Worm (Caenorhabditis elegans) whole organism, young adult: Measurements from ENCODE around the gene tsp-4.

Source experiments
- B0019.2 ChIP-seq: fragments of 200-800 bp; sonication (Bioruptor generic); conservative IDR thresholded peaks from 2 replicates; pipeline ENCODE4 v1.3.6; 2022; ENCODE audit warnings: missing genetic modification reagents, missing genetic modification characterization, missing compliant biosample characterization
- B0336.3 ChIP-seq: fragments of 200-800 bp; sonication (Bioruptor generic); IDR thresholded peaks from 2 replicates; pipeline ENCODE4 v1.3.6; 2022; ENCODE audit warnings: missing genetic modification characterization, missing compliant biosample characterization
- C17E4.6 ChIP-seq: fragments of 200-800 bp; sonication (Bioruptor generic); IDR thresholded peaks from 2 replicates; pipeline ENCODE4 v1.3.6; 2022; ENCODE audit warnings: missing genetic modification reagents, missing genetic modification characterization, missing compliant biosample characterization
- D2030.7 ChIP-seq: fragments of 200-800 bp; sonication (Bioruptor generic); IDR thresholded peaks from 2 replicates; pipeline ENCODE4 v1.3.6; 2022; ENCODE audit warnings: missing genetic modification reagents, missing genetic modification characterization, missing compliant biosample characterization
- F10E7.11 ChIP-seq: sonication (generic microtip); optimal IDR thresholded peaks from 2 replicates; lab custom pipeline; 2017; ENCODE audit warnings: mild to moderate bottlenecking, missing genetic modification characterization, moderate library complexity, missing compliant biosample characterization
- F23B12.7 ChIP-seq: sonication (generic microtip); optimal IDR thresholded peaks from 2 replicates; lab custom pipeline; 2017; ENCODE audit warnings: missing genetic modification characterization, mild to moderate bottlenecking, missing compliant biosample characterization, antibody characterized with exemption, moderate library complexity; ENCODE audit not compliant: insufficient read depth
- F33H1.4 ChIP-seq: fragments of 200-800 bp; sonication (Bioruptor generic); IDR thresholded peaks from 2 replicates; pipeline ENCODE4 v1.3.6; 2022; ENCODE audit warnings: missing genetic modification reagents, missing genetic modification characterization, missing compliant biosample characterization
- F57A8.1 ChIP-seq: fragments of 200-800 bp; sonication (Bioruptor generic); optimal IDR thresholded peaks from 2 replicates; lab custom pipeline; 2018; ENCODE audit warnings: mild to moderate bottlenecking, missing genetic modification characterization, moderate library complexity, missing compliant biosample characterization
- F57C9.4 ChIP-seq: sonication (generic microtip); optimal IDR thresholded peaks from 2 replicates; lab custom pipeline; 2017; ENCODE audit warnings: mild to moderate bottlenecking, missing genetic modification characterization, missing compliant biosample characterization
- K11D2.4 ChIP-seq: fragments of 200-800 bp; sonication (Bioruptor generic); IDR thresholded peaks from 2 replicates; pipeline ENCODE4 v1.3.6; 2022; ENCODE audit warnings: missing genetic modification reagents, missing genetic modification characterization, missing compliant biosample characterization
- K12H6.12 ChIP-seq: fragments of 200-800 bp; sonication (Bioruptor generic); optimal IDR thresholded peaks from 2 replicates; lab custom pipeline; 2018; ENCODE audit warnings: mild to moderate bottlenecking, missing genetic modification characterization, missing compliant biosample characterization
- atf-7 ChIP-seq: sonication (generic microtip); optimal IDR thresholded peaks from 2 replicates; lab custom pipeline; 2017; ENCODE audit warnings: mild to moderate bottlenecking, missing genetic modification characterization, missing compliant biosample characterization
- ceh-27 ChIP-seq: fragments of 200-800 bp; sonication (Bioruptor generic); optimal IDR thresholded peaks from 2 replicates; lab custom pipeline; 2018; ENCODE audit warnings: mild to moderate bottlenecking, missing genetic modification characterization, moderate library complexity, missing compliant biosample characterization
- ceh-58 ChIP-seq: fragments of 200-800 bp; sonication (Bioruptor generic); IDR thresholded peaks from 2 replicates; pipeline ENCODE4 v1.3.6; 2022; ENCODE audit warnings: missing genetic modification characterization, missing compliant biosample characterization
- ceh-79 ChIP-seq: sonication (generic microtip); optimal IDR thresholded peaks from 2 replicates; lab custom pipeline; 2017; ENCODE audit warnings: mild to moderate bottlenecking, missing genetic modification characterization, missing compliant biosample characterization
- die-1 ChIP-seq: sonication (generic microtip); optimal IDR thresholded peaks from 2 replicates; lab custom pipeline; 2016; ENCODE audit warnings: missing genotype, mild to moderate bottlenecking, missing genetic modification characterization, missing compliant biosample characterization
- dpff-1 ChIP-seq: sonication (generic microtip); optimal IDR thresholded peaks from 2 replicates; lab custom pipeline; 2017; ENCODE audit warnings: mild to moderate bottlenecking, missing genetic modification characterization, missing compliant biosample characterization
- dpl-1 ChIP-seq: fragments of 150-350 bp; optimal IDR thresholded peaks from 2 replicates; lab custom pipeline; 2014; ENCODE audit warnings: missing biosample characterization, missing genetic modification reagents, missing genetic modification characterization
- egl-44 ChIP-seq: fragments of 200-800 bp; sonication (Bioruptor generic); IDR thresholded peaks from 2 replicates; pipeline ENCODE4 v1.3.6; 2022; ENCODE audit warnings: missing genetic modification reagents, missing genetic modification characterization, missing compliant biosample characterization
- ets-4 ChIP-seq: fragments of 200-800 bp; sonication (Bioruptor generic); optimal IDR thresholded peaks from 2 replicates; lab custom pipeline; 2018; ENCODE audit warnings: mild to moderate bottlenecking, missing genetic modification characterization, missing compliant biosample characterization
- hlh-12 ChIP-seq: sonication (generic microtip); optimal IDR thresholded peaks from 2 replicates; lab custom pipeline; 2016; ENCODE audit warnings: missing genetic modification characterization, missing compliant biosample characterization
- hmg-1.2 ChIP-seq: fragments of 200-800 bp; sonication (Bioruptor generic); IDR thresholded peaks from 2 replicates; pipeline ENCODE4 v1.3.6; 2022; ENCODE audit warnings: missing genetic modification reagents, missing genetic modification characterization, missing compliant biosample characterization
- hsf-1 ChIP-seq: fragments of 200-800 bp; sonication (Bioruptor generic); IDR thresholded peaks from 2 replicates; pipeline ENCODE4 v1.3.6; 2022; ENCODE audit warnings: missing genetic modification reagents, missing genetic modification characterization, missing compliant biosample characterization
- let-607 ChIP-seq, 2 experiments: fragments of 200-800 bp in 1 of 2; sonication (Bioruptor generic) in 1 of 2; sonication (generic microtip) in 1 of 2; optimal IDR thresholded peaks; 2 replicates each; lab custom pipeline; 2016 to 2018; ENCODE audit warnings: mild to moderate bottlenecking in 2 of 2, missing compliant biosample characterization in 2 of 2, missing genetic modification characterization in 2 of 2, moderate library complexity in 2 of 2, missing genotype in 1 of 2
- lin-40 ChIP-seq: sonication (generic microtip); optimal IDR thresholded peaks from 2 replicates; lab custom pipeline; 2016; ENCODE audit warnings: missing genetic modification characterization, mild to moderate bottlenecking, missing compliant biosample characterization, missing genotype, missing genetic modification reagents
- lsl-1 ChIP-seq: fragments of 200-800 bp; sonication (Bioruptor generic); optimal IDR thresholded peaks from 2 replicates; lab custom pipeline; 2018; ENCODE audit warnings: mild to moderate bottlenecking, missing genetic modification characterization, moderate library complexity, missing compliant biosample characterization
- lsy-27 ChIP-seq: sonication (generic microtip); optimal IDR thresholded peaks from 2 replicates; lab custom pipeline; 2017; ENCODE audit warnings: missing genetic modification characterization, mild to moderate bottlenecking, missing compliant biosample characterization, antibody characterized with exemption, missing genotype, borderline replicate concordance; ENCODE audit not compliant: insufficient read depth
- madf-8 ChIP-seq: fragments of 200-800 bp; sonication (Bioruptor generic); conservative IDR thresholded peaks from 2 replicates; pipeline ENCODE4 v1.3.6; 2022; ENCODE audit warnings: missing genetic modification reagents, missing genetic modification characterization, missing compliant biosample characterization
- mes-4 ChIP-seq: sonication (generic microtip); optimal IDR thresholded peaks from 2 replicates; lab custom pipeline; 2016; ENCODE audit warnings: missing genotype, missing genetic modification characterization, missing compliant biosample characterization
- mxl-1 ChIP-seq: sonication (generic microtip); optimal IDR thresholded peaks from 2 replicates; lab custom pipeline; 2016; ENCODE audit warnings: missing genetic modification characterization, missing compliant biosample characterization
- nfya-1 ChIP-seq: sonication (generic microtip); optimal IDR thresholded peaks from 2 replicates; lab custom pipeline; 2017; ENCODE audit warnings: antibody characterized with exemption, missing compliant biosample characterization, missing genetic modification characterization, borderline replicate concordance; ENCODE audit not compliant: insufficient read depth
- nfya-2 ChIP-seq: fragments of 200-800 bp; sonication (Bioruptor generic); IDR thresholded peaks from 2 replicates; pipeline ENCODE4 v1.3.6; 2022; ENCODE audit warnings: missing genetic modification reagents, missing genetic modification characterization, missing compliant biosample characterization
- nhr-80 ChIP-seq: sonication (generic microtip); optimal IDR thresholded peaks from 2 replicates; lab custom pipeline; 2016; ENCODE audit warnings: missing genetic modification characterization, missing compliant biosample characterization
- nhr-90 ChIP-seq: sonication (generic microtip); optimal IDR thresholded peaks from 2 replicates; lab custom pipeline; 2016; ENCODE audit warnings: missing genotype, mild to moderate bottlenecking, missing genetic modification characterization, missing compliant biosample characterization
- repo-1 ChIP-seq: sonication (generic microtip); optimal IDR thresholded peaks from 2 replicates; lab custom pipeline; 2017; ENCODE audit warnings: mild to moderate bottlenecking, missing genetic modification characterization, missing compliant biosample characterization
- sea-2 ChIP-seq: fragments of 200-800 bp; sonication (Bioruptor generic); IDR thresholded peaks from 2 replicates; pipeline ENCODE4 v1.3.6; 2022; ENCODE audit warnings: missing genetic modification characterization, missing compliant biosample characterization
- snpc-1.1 ChIP-seq: sonication (generic microtip); optimal IDR thresholded peaks from 2 replicates; lab custom pipeline; 2017; ENCODE audit warnings: missing genetic modification characterization, mild to moderate bottlenecking, missing compliant biosample characterization, antibody characterized with exemption, moderate library complexity, missing genotype, missing genetic modification reagents; ENCODE audit not compliant: insufficient read depth
- somi-1 ChIP-seq: fragments of 200-800 bp; sonication (Bioruptor generic); optimal IDR thresholded peaks from 2 replicates; lab custom pipeline; 2018; ENCODE audit warnings: mild to moderate bottlenecking, missing genetic modification characterization, missing compliant biosample characterization
- tlf-1 ChIP-seq: fragments of 200-800 bp; sonication (Bioruptor generic); optimal IDR thresholded peaks from 2 replicates; lab custom pipeline; 2018; ENCODE audit warnings: mild to moderate bottlenecking, missing genetic modification characterization, missing compliant biosample characterization
- zfh-2 ChIP-seq: fragments of 200-800 bp; sonication (Bioruptor generic); conservative IDR thresholded peaks from 2 replicates; pipeline ENCODE4 v1.3.6; 2022; ENCODE audit warnings: missing genetic modification reagents, missing genetic modification characterization, missing compliant biosample characterization
- ztf-18 ChIP-seq: sonication (generic microtip); optimal IDR thresholded peaks from 2 replicates; lab custom pipeline; 2016; ENCODE audit warnings: missing genotype, mild to moderate bottlenecking, missing genetic modification characterization, missing compliant biosample characterization
- ztf-22 ChIP-seq: fragments of 200-800 bp; sonication (Bioruptor generic); optimal IDR thresholded peaks from 2 replicates; lab custom pipeline; 2018; ENCODE audit warnings: mild to moderate bottlenecking, missing genetic modification characterization, moderate library complexity, missing compliant biosample characterization
- ztf-25 ChIP-seq: fragments of 200-800 bp; sonication (Bioruptor generic); IDR thresholded peaks from 2 replicates; pipeline ENCODE4 v1.3.6; 2022; ENCODE audit warnings: missing genetic modification reagents, missing genetic modification characterization, missing compliant biosample characterization
- ztf-26 ChIP-seq: sonication (generic microtip); optimal IDR thresholded peaks from 2 replicates; lab custom pipeline; 2017; ENCODE audit warnings: missing genetic modification characterization, missing compliant biosample characterization
- ztf-3 ChIP-seq: fragments of 200-800 bp; sonication (Bioruptor generic); optimal IDR thresholded peaks from 2 replicates; lab custom pipeline; 2018; ENCODE audit warnings: mild to moderate bottlenecking, missing genetic modification characterization, missing compliant biosample characterization
- ztf-6 ChIP-seq: fragments of 200-800 bp; sonication (Bioruptor generic); IDR thresholded peaks from 2 replicates; pipeline ENCODE4 v1.3.6; 2022; ENCODE audit warnings: missing genetic modification reagents, missing genetic modification characterization, missing compliant biosample characterization

tsp-4 gene

ce11 chrIV:12537694-12538093 is 17.6 kb upstream of the tsp-4 start:
- no peak for TF ChIP-seq tlf-1 (GFP tag; lab: Kevin White, UChicago)
- no peak for TF ChIP-seq ztf-25
- no peak for TF ChIP-seq mxl-1 (tag; lab: Kevin White, UChicago)
- TF ChIP-seq ceh-79 (tag; lab: Kevin White, UChicago) = no peak
- no peak for TF ChIP-seq ztf-26 (tag; lab: Kevin White, UChicago)

DNA sequence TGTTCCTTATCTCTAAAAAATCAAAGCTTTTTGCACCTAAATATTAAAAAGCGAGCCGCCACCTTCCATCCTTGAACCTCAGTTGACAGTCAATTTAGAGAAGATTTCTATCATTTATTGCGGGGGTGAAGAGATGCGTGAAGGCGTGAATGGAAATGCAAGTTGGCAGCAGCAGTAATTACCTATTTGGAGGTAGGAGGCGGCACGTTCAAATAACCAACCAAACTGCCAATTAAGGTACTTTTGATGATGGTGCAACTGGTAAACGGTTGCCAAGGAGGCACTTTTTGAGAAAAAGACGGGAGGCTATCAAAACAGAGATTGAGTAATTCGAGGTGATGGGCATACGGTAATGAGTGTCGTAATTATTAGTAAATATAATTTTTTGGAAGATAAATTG is 16.3 kb upstream of the tsp-4 start:
- TF ChIP-seq lsy-27 (no peak), mes-4 (tag; lab: Kevin White, UChicago) (no peak), madf-8 (GFP tag; lab: Robert Waterston, UW) (no peak), lin-40 (no peak), D2030.7 (no peak), ztf-25 (no peak), F33H1.4 (no peak), F57C9.4 (tag; lab: Kevin White, UChicago) (no peak), hlh-12 (tag; lab: Kevin White, UChicago) (no peak), ets-4 (GFP tag; lab: Kevin White, UChicago) (no peak), dpl-1 (no peak), nhr-90 (tag; lab: Kevin White, UChicago) (no peak), let-607 (tag; optimal IDR thresholded peaks at IDR 0.05; lab: Kevin White, UChicago) (no peak)

- no peak for TF ChIP-seq ztf-26 (tag; lab: Kevin White, UChicago)
- TF ChIP-seq dpff-1 (tag; lab: Kevin White, UChicago) = no peak
- TF ChIP-seq sea-2 (GFP tag; lab: Robert Waterston, UW) = no peak
- no peak for TF ChIP-seq F10E7.11 (tag; lab: Kevin White, UChicago)
- no peak for TF ChIP-seq nfya-1 (tag; lab: Kevin White, UChicago)
- TF ChIP-seq lsl-1 = no peak
- TF ChIP-seq K12H6.12 = no peak
- no peak for TF ChIP-seq nhr-80 (tag; lab: Kevin White, UChicago)
- no peak for TF ChIP-seq hsf-1
- no peak for TF ChIP-seq B0336.3 (GFP tag; lab: Robert Waterston, UW)
- TF ChIP-seq B0019.2 (GFP tag; lab: Robert Waterston, UW) = no peak
- TF ChIP-seq zfh-2 (GFP tag; lab: Robert Waterston, UW) = no peak
- TF ChIP-seq hlh-12 (tag; lab: Kevin White, UChicago) = no peak
- TF ChIP-seq F57A8.1 (GFP tag; lab: Kevin White, UChicago) = no peak
- no peak for TF ChIP-seq C17E4.6 (GFP tag; lab: Robert Waterston, UW)
- no peak for TF ChIP-seq repo-1 (tag; lab: Kevin White, UChicago)
- no peak for TF ChIP-seq ceh-27 (GFP tag; lab: Kevin White, UChicago)
- TF ChIP-seq somi-1 (GFP tag; lab: Kevin White, UChicago) = no peak
- TF ChIP-seq, all 124 proteins: peak for 0
Measured at ce11 chrIV:12531464-12531863, 11.4 kb upstream of the tsp-4 start.

DNA sequence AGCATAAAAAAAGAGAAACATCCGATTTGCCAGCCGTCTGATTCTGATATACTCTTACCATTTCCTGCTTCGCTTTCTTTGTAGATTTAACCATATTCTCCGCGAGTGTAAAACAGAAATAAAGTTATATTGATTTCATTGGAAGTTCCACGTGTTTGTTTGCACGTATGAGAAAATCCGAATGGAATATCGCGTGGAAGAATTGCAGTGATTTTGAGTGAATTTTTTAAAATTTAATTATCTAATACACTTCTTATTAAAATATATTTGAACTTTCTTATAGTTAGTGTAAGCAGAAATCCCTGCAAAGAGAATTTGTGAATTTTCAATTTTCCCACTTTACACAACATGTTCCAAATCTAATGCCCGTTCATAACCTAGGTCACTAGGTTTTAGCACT is 11.0 kb upstream of the tsp-4 start, which contains the start of gene F53B2.5:
TSS of gene F53B2.5 (minus strand) at position 101 of the 400 bp plus-strand sequence.
- no peak for TF ChIP-seq egl-44 (GFP tag; lab: Robert Waterston, UW)
- TF ChIP-seq nfya-2 (GFP tag; lab: Robert Waterston, UW) = no peak
- no peak for TF ChIP-seq ceh-58 (GFP tag; lab: Robert Waterston, UW)
- TF ChIP-seq atf-7 = no peak
- no peak for TF ChIP-seq ztf-22 (GFP tag; lab: Kevin White, UChicago)
- no peak for TF ChIP-seq hmg-1.2 (GFP tag; lab: Robert Waterston, UW)
- no peak for TF ChIP-seq K11D2.4 (GFP tag; lab: Robert Waterston, UW)
- no peak for TF ChIP-seq ztf-6 (GFP tag; lab: Robert Waterston, UW)
- no peak for TF ChIP-seq nhr-90 (tag; lab: Kevin White, UChicago)
- no peak for TF ChIP-seq ztf-18 (tag; lab: Kevin White, UChicago)
- no peak for TF ChIP-seq D2030.7
- no peak for TF ChIP-seq ceh-27 (GFP tag; lab: Kevin White, UChicago)
- no peak for TF ChIP-seq C17E4.6 (GFP tag; lab: Robert Waterston, UW)
- TF ChIP-seq F23B12.7 = no peak
- TF ChIP-seq snpc-1.1 (tag; lab: Kevin White, UChicago) = no peak
- TF ChIP-seq die-1 = no peak
- no peak for TF ChIP-seq ztf-3
